Fruit fly (Drosophila melanogaster): ENCODE results near the gene Or30a.

DNA sequence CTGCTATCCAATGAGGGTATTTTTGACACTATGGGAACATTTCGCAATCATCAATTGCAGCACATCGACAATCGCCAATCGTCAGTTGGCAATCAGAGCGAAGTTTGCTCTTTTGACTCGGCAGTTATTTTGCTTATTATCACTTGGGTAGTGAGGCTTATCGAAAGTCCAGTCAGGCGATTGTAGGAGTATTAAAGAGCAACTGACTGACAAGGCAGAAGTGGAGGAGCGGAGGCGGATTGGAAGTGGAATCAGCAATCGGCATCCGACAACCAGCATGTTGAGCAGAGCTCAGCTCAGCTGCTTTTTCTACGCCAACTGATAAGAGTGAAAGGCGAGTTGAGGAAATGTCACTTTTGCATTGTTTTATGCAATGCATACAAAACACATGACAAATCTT is 10.8 kb downstream of the Or30a start:
- no peak for TF ChIP-seq h (optimal IDR thresholded peaks at IDR 0.05)
- TF ChIP-seq psq (optimal IDR thresholded peaks at IDR 0.05): no peak
- no peak for TF ChIP-seq Myc (optimal IDR thresholded peaks at IDR 0.05)
- no peak for TF ChIP-seq ttk (optimal IDR thresholded peaks at IDR 0.05)
- TF ChIP-seq Sin3A (optimal IDR thresholded peaks at IDR 0.05): no peak
- no peak for TF ChIP-seq insv (optimal IDR thresholded peaks at IDR 0.05)
